Fruit fly (Drosophila melanogaster): ENCODE results near the gene Odj.

Gene Odj

dm6 chr3R:17781371-17781770 is 27.7 kb downstream of the Odj start (continued):
- TF ChIP-seq Ssrp (tag; optimal IDR thresholded peaks at IDR 0.05) (peak; percentile 68), H2.0 (GFP tag; IDR thresholded peaks at IDR 0.05) (peak; percentile 69), toy (GFP tag; IDR thresholded peaks at IDR 0.05) (peak; percentile 48; the same call in 1 of the 2 replicates), CG2712 (tag; optimal IDR thresholded peaks at IDR 0.05) (peak; percentile 87), CG33213 (GFP tag; optimal IDR thresholded peaks at IDR 0.05) (peak; percentile 62), HLH3B (GFP tag; IDR thresholded peaks at IDR 0.05) (peak; percentile 87), CG34224 (GFP tag; IDR thresholded peaks at IDR 0.05; ENCODE audit: partially characterized antibody) (no peak), ftz-f1 (GFP tag; optimal IDR thresholded peaks at IDR 0.05) (no peak), Fer3 (tag; optimal IDR thresholded peaks at IDR 0.05) (peak; percentile 73), Abd-B (GFP tag; optimal IDR thresholded peaks at IDR 0.05) (peak; percentile 83), CG3281 (GFP tag; optimal IDR thresholded peaks at IDR 0.05) (peak; percentile 77), cas (GFP tag; IDR thresholded peaks at IDR 0.05) (peak; percentile 57; the same call in 1 of the 2 replicates), CG10979 (tag; optimal IDR thresholded peaks at IDR 0.05) (peak; percentile 78), peb (GFP tag; IDR thresholded peaks at IDR 0.05) (peak; percentile 77), GATAe (GFP tag; conservative IDR thresholded peaks at IDR 0.05) (no peak; the same call in 1 of the 2 replicates), Taf1 (GFP tag; IDR thresholded peaks at IDR 0.05) (peak; percentile 89), CG7987 (GFP tag; optimal IDR thresholded peaks at IDR 0.05) (peak; percentile 24), sens (GFP tag) (peak; percentile 97), CG9437 (GFP tag; optimal IDR thresholded peaks at IDR 0.05) (peak; percentile 23), CG17328 (GFP tag; IDR thresholded peaks at IDR 0.05) (peak; percentile 72), CG9215 (GFP tag; IDR thresholded peaks at IDR 0.05) (peak; percentile 82), Mrtf (GFP tag; IDR thresholded peaks at IDR 0.05) (peak; percentile 77), CG13624 (GFP tag; optimal IDR thresholded peaks at IDR 0.05) (peak; percentile 92), Hey (tag; optimal IDR thresholded peaks at IDR 0.05) (no peak), gfzf (GFP tag; optimal IDR thresholded peaks at IDR 0.05) (no peak), ci (GFP tag; IDR thresholded peaks at IDR 0.05) (peak; percentile 90), CG5180 (GFP tag; optimal IDR thresholded peaks at IDR 0.05) (peak; percentile 57), YL-1 (GFP tag; optimal IDR thresholded peaks at IDR 0.05) (no peak), CG1832 (GFP tag; optimal IDR thresholded peaks at IDR 0.05) (no peak), zfh2 (GFP tag; optimal IDR thresholded peaks at IDR 0.05) (peak; percentile 73), chif (GFP tag; optimal IDR thresholded peaks at IDR 0.05) (peak; percentile 45 to 60), Sry-β (GFP tag; optimal IDR thresholded peaks at IDR 0.05) (no peak), Rx (GFP tag; IDR thresholded peaks at IDR 0.05) (peak; percentile 77), Ets97D (GFP tag; optimal IDR thresholded peaks at IDR 0.05) (peak; percentile 38), CG14441 (GFP tag; IDR thresholded peaks at IDR 0.05) (peak; percentile 89), Gug (GFP tag; IDR thresholded peaks at IDR 0.05) (peak; percentile 69; the same call in 3 of the 4 replicates), grn (GFP tag; optimal IDR thresholded peaks at IDR 0.05) (peak; percentile 18), nau (GFP tag; optimal IDR thresholded peaks at IDR 0.05) (peak; percentile 54), Hr3 (GFP tag; optimal IDR thresholded peaks at IDR 0.05) (peak; percentile 66), Mes4 (GFP tag; optimal IDR thresholded peaks at IDR 0.05) (peak; percentile 44), Jarid2 (GFP tag; optimal IDR thresholded peaks at IDR 0.05) (peak; percentile 27), vnd (GFP tag; IDR thresholded peaks at IDR 0.05; ENCODE audit: partially characterized antibody) (no peak), CG9609 (GFP tag; optimal IDR thresholded peaks at IDR 0.05) (peak; percentile 68), knrl (GFP tag; IDR thresholded peaks at IDR 0.05; ENCODE audit: partially characterized antibody) (no peak), ERR (GFP tag; optimal IDR thresholded peaks at IDR 0.05) (peak; percentile 54), Dek (tag; optimal IDR thresholded peaks at IDR 0.05) (peak; percentile 87), chn (GFP tag; optimal IDR thresholded peaks at IDR 0.05) (peak; percentile 60), Bteb2 (GFP tag; optimal IDR thresholded peaks at IDR 0.05) (peak; percentile 59), CG18619 (GFP tag; optimal IDR thresholded peaks at IDR 0.05) (peak; percentile 64), CG11398 (GFP tag; optimal IDR thresholded peaks at IDR 0.05) (peak; percentile 29), CG17568 (GFP tag; optimal IDR thresholded peaks at IDR 0.05) (no peak)
